Worm (Caenorhabditis elegans): ENCODE measurements around the gene col-177.
A peak's percentile ranks its signal among the peaks of the same experiment; 100 is the strongest.

The col-177 gene

DNA sequence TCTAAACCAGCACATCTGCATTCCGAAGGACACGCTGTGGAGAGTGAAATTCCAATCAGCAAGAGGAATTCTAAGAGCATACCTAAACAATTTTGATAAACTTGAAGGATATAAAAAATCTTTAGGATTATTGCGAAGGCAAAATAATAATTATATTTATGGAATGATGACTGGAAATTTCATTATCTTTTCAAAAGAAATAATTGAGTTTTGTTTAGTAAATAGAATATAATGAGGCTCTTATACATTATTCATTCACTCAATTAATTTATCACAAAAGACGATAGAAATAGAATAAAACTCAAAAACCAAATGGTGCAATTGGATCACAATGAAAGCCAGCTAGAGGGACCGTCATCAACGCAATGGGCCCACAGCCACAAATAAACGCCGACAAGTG, 22.5 kb downstream of the col-177 start, which contains the start of gene pxn-2:
TSS of gene pxn-2 (minus strand) at position 101 of the 400 bp plus-strand sequence.
- TF ChIP-seq mdl-1 (tag; optimal IDR thresholded peaks at IDR 0.05) = no peak
- no peak for TF ChIP-seq duxl-1 (tag; optimal IDR thresholded peaks at IDR 0.05; ENCODE audit: poor library complexity)
- no peak for TF ChIP-seq dpl-1 (GFP tag; optimal IDR thresholded peaks at IDR 0.05)
- TF ChIP-seq dve-1 (tag; optimal IDR thresholded peaks at IDR 0.05; ENCODE audit: insufficient read depth) = no peak
- peak in 1 of 2 experiments; percentile 16 for TF ChIP-seq unc-62 (GFP tag; optimal IDR thresholded peaks at IDR 0.05 in 1 of 2)
- TF ChIP-seq unc-62 (tag; optimal IDR thresholded peaks at IDR 0.05) = no peak
- TF ChIP-seq F49E8.2 (tag; optimal IDR thresholded peaks at IDR 0.05; ENCODE audit: borderline replicate concordance) = no peak

DNA sequence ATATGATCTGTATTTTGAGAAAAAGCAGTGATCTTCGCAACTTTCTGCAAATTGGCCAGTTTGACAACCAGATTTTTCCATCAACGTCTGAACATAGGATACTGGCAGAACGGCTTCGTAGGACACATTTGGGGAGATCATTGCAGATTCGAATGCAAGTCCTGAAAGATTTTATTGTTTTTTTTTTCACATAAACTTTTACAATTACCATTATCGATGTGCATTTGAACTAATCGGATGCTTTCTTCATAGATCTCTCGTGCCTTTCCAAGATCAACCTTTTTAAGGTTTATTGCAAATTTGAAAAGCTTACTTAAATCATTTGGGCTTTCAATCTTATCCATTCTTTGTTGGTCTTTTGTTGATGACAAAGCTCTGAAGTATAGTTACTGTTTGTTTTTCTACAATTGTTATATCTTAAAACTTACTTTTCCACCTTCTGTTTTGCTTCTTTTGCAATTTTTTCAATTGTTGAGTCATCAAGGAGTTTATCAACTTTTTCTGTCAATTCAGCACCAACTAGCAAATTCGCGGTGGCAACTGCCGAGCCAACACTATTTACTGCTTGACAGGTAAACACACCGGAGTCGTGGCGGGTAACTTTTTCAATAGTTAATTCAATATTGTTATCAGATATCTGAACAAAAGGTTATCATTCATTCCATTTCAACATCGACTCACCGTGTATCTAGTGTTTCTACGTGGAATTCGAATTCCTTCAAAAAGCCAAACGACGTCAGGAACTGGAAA, 25.0 kb downstream of the col-177 start:
- TF ChIP-seq unc-62 (GFP tag; optimal IDR thresholded peaks at IDR 0.05 in 1 of 2) = no peak
- no peak for TF ChIP-seq unc-62 (tag; optimal IDR thresholded peaks at IDR 0.05)
- no peak for TF ChIP-seq daf-16 (GFP tag; optimal IDR thresholded peaks at IDR 0.05)
- peak; percentile 93 for TF ChIP-seq daf-16 (tag; optimal IDR thresholded peaks at IDR 0.05)

ce11 chrX:10971118-10971517, 30.5 kb downstream of the col-177 start:
- no peak for TF ChIP-seq daf-16 (GFP tag; optimal IDR thresholded peaks at IDR 0.05)
- no peak for TF ChIP-seq daf-16 (tag; optimal IDR thresholded peaks at IDR 0.05)
- TF ChIP-seq aha-1 (tag) = peak; percentile 71
- no peak for TF ChIP-seq vab-7 (GFP tag; IDR thresholded peaks at IDR 0.05)
- TF ChIP-seq spr-1 (tag; optimal IDR thresholded peaks at IDR 0.05) = no peak
- no peak for TF ChIP-seq ztf-7 (tag; optimal IDR thresholded peaks at IDR 0.05)
- TF ChIP-seq nhr-28 (tag; optimal IDR thresholded peaks at IDR 0.05) = no peak
- no peak for TF ChIP-seq daf-12 (tag; optimal IDR thresholded peaks at IDR 0.05)
- no peak for TF ChIP-seq T26A8.4 (GFP tag; IDR thresholded peaks at IDR 0.05)
- TF ChIP-seq unc-62 (GFP tag; optimal IDR thresholded peaks at IDR 0.05 in 1 of 2) = peak in 1 of 2 experiments; percentile 85
- TF ChIP-seq unc-62 (tag; optimal IDR thresholded peaks at IDR 0.05) = no peak
- TF ChIP-seq fkh-10 (GFP tag; optimal IDR thresholded peaks at IDR 0.05) = no peak

DNA sequence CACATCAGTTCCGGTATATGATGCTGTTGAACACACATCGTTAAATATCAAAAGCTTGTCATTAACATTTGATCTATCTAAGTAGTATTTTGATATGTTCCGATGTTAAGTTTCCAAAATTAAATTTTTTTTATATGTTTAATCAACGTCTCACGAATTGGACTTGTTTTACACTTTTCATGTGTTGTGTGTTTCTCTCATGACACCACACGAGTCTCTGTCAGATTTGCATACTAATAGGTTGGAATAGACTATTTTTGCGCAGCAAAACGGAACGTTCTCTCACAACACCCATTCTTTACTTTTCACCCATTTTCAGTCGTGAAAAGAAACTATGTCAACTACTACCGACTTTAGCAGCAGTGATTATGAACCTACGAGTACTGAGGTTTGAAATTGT, 31.0 kb downstream of the col-177 start, which contains the start of gene K09C8.8:
TSS of gene K09C8.8 (plus strand) at position 301 of the 400 bp plus-strand sequence.
- no peak for TF ChIP-seq spr-3 (GFP tag; optimal IDR thresholded peaks at IDR 0.05)
- TF ChIP-seq ceh-62 (tag; optimal IDR thresholded peaks at IDR 0.05) = no peak
- no peak for TF ChIP-seq tra-1 (GFP tag; IDR thresholded peaks at IDR 0.05)
- TF ChIP-seq F49E8.2 (tag; optimal IDR thresholded peaks at IDR 0.05; ENCODE audit: borderline replicate concordance) = no peak
- no peak for TF ChIP-seq ceh-82 (tag; optimal IDR thresholded peaks at IDR 0.05)
- no peak for TF ChIP-seq ama-1 (optimal IDR thresholded peaks at IDR 0.05)
- TF ChIP-seq F37D6.2 (tag; optimal IDR thresholded peaks at IDR 0.05) = no peak
- no peak for TF ChIP-seq T26A8.4 (GFP tag; IDR thresholded peaks at IDR 0.05)
- TF ChIP-seq zfp-2 (tag; optimal IDR thresholded peaks at IDR 0.05) = no peak
- no peak for TF ChIP-seq R02D3.7 (tag; optimal IDR thresholded peaks at IDR 0.05)
- no peak for TF ChIP-seq nhr-11 (tag; optimal IDR thresholded peaks at IDR 0.05)
- no peak for TF ChIP-seq dmd-8 (GFP tag; IDR thresholded peaks at IDR 0.05)
- no peak for TF ChIP-seq fos-1 (tag; optimal IDR thresholded peaks at IDR 0.05)
- TF ChIP-seq nhr-102 (tag; optimal IDR thresholded peaks at IDR 0.05) = no peak
- TF ChIP-seq ces-1 (GFP tag; optimal IDR thresholded peaks at IDR 0.05) = no peak
- no peak for TF ChIP-seq arid-1 (GFP tag; conservative IDR thresholded peaks at IDR 0.05)
- no peak for TF ChIP-seq Y75B8A.6 (GFP tag; IDR thresholded peaks at IDR 0.05)

ce11 chrX:10967698-10968097, 34.0 kb downstream of the col-177 start, which contains the start of gene K09C8.9:
TSS of gene K09C8.9 (minus strand) at chrX:10967798.
- no peak for TF ChIP-seq Y105C5A.15 (GFP tag; IDR thresholded peaks at IDR 0.05)
- TF ChIP-seq hmg-1.1 (GFP tag; IDR thresholded peaks at IDR 0.05) = no peak
- no peak for TF ChIP-seq ceh-82 (tag; optimal IDR thresholded peaks at IDR 0.05)
- TF ChIP-seq duxl-1 (tag; optimal IDR thresholded peaks at IDR 0.05; ENCODE audit: poor library complexity) = no peak
- TF ChIP-seq nhr-28 (tag; optimal IDR thresholded peaks at IDR 0.05) = no peak
- no peak for TF ChIP-seq dpl-1 (GFP tag; optimal IDR thresholded peaks at IDR 0.05)
- no peak for TF ChIP-seq aly-2 (tag; optimal IDR thresholded peaks at IDR 0.05)
- no peak for TF ChIP-seq spr-3 (GFP tag; optimal IDR thresholded peaks at IDR 0.05)
- no peak for TF ChIP-seq lin-13 (GFP tag; optimal IDR thresholded peaks at IDR 0.05)
- no peak for TF ChIP-seq aha-1 (tag)
- TF ChIP-seq fkh-10 (GFP tag; optimal IDR thresholded peaks at IDR 0.05) = no peak
- no peak for TF ChIP-seq set-16 (GFP tag; IDR thresholded peaks at IDR 0.05)
- TF ChIP-seq lin-1 (GFP tag; IDR thresholded peaks at IDR 0.05) = no peak
- TF ChIP-seq mes-2 (tag; optimal IDR thresholded peaks at IDR 0.05; ENCODE audit: poor library complexity, severe bottlenecking) = no peak
- no peak for TF ChIP-seq dmd-8 (GFP tag; IDR thresholded peaks at IDR 0.05)

All from whole organism, L4 larva.